Worm (Caenorhabditis elegans): ENCODE measurements around the gene Y60A9.1.
"Not testable (repeated sequence)": the region's sequence is repeated elsewhere in the genome, so short reads cannot be mapped to it uniquely, and the experiment has no call there.

DNA sequence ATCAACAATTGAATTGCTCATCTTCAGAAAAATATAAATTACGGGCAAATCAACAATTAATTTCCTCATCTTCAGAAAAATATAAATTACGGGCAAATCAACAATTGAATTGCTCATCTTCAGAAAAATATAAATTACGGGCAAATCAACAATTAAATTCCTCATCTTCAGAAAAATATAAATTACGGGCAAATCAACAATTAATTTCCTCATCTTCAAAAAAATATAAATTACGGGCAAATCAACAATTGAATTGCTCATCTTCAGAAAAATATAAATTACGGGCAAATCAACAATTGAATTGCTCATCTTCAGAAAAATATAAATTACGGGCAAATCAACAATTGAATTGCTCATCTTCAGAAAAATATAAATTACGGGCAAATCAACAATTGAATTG is 8.5 kb downstream of the Y60A9.1 start:
- not testable (repeated sequence) for TF ChIP-seq nhr-77 (tag; optimal IDR thresholded peaks at IDR 0.05); fkh-10 (GFP tag; optimal IDR thresholded peaks at IDR 0.05); madf-9 (GFP tag; conservative IDR thresholded peaks at IDR 0.05); nhr-48 (tag; optimal IDR thresholded peaks at IDR 0.05); fos-1 (tag; optimal IDR thresholded peaks at IDR 0.05); T26A8.4 (GFP tag; IDR thresholded peaks at IDR 0.05); Y5F2A.4 (GFP tag; optimal IDR thresholded peaks at IDR 0.05); zip-2 (tag; optimal IDR thresholded peaks at IDR 0.05); nhr-41 (GFP tag; IDR thresholded peaks at IDR 0.05); nhr-11 (tag; optimal IDR thresholded peaks at IDR 0.05); tag-97 (GFP tag; IDR thresholded peaks at IDR 0.05); egl-27 (tag; optimal IDR thresholded peaks at IDR 0.05); lin-1 (GFP tag; IDR thresholded peaks at IDR 0.05); tra-1 (GFP tag; IDR thresholded peaks at IDR 0.05)

All from whole organism, L4 larva.